Fruit fly (Drosophila melanogaster): Measurements from ENCODE around the gene Edc3.

- 0 out of 2 replicates have a peak, but pooled peaks have one; percentile 19 for TF ChIP-seq seq (GFP tag; IDR thresholded peaks at IDR 0.05)
- TF ChIP-seq Eip74EF (GFP tag; optimal IDR thresholded peaks at IDR 0.05) = peak in 1 of 2 experiments; percentile 89
- TF ChIP-seq ro (GFP tag; IDR thresholded peaks at IDR 0.05) = no peak
- no peak for TF ChIP-seq Nf-YB (GFP tag; optimal IDR thresholded peaks at IDR 0.05)
- no peak for TF ChIP-seq CG11093 (GFP tag; IDR thresholded peaks at IDR 0.05)
- TF ChIP-seq ems (GFP tag; optimal IDR thresholded peaks at IDR 0.05) = no peak
- no peak for TF ChIP-seq CG14667 (GFP tag; IDR thresholded peaks at IDR 0.05)
- no peak for TF ChIP-seq Atf3 (GFP tag; optimal IDR thresholded peaks at IDR 0.05)
- TF ChIP-seq stc (GFP tag; IDR thresholded peaks at IDR 0.05) = no peak
- TF ChIP-seq CG14710 (tag; optimal IDR thresholded peaks at IDR 0.05) = peak; percentile 70
These were observed 27.7 kb upstream of the Edc3 start, which contains the start of gene CycT for dm6 chr3L:17557215-17557904.
